Worm (Caenorhabditis elegans) whole organism, L1 larva: ENCODE measurements around the gene eif-3.G.

Experiments used
- blmp-1 ChIP-seq: fragments of 150-350 bp; optimal IDR thresholded peaks from 2 replicates; lab custom pipeline; 2014; ENCODE audit warnings: missing biosample characterization, missing genetic modification characterization
- ceh-63 ChIP-seq: fragments of 200-800 bp; sonication (Bioruptor generic); optimal IDR thresholded peaks from 2 replicates; lab custom pipeline; 2018; ENCODE audit warnings: mild to moderate bottlenecking, missing genetic modification characterization, missing compliant biosample characterization
- ces-1 ChIP-seq: fragments of 150-350 bp; optimal IDR thresholded peaks from 2 replicates; lab custom pipeline; 2014; ENCODE audit warnings: missing biosample characterization, missing genetic modification reagents, missing genetic modification characterization
- efl-1 ChIP-seq, 4 experiments: fragments of 150-350 bp; optimal IDR thresholded peaks in 3 of 4; peaks in 1 of 4; 1 replicate in 1 of 4; 2 replicates in 3 of 4; lab custom pipeline; 2014; ENCODE audit warnings: missing biosample characterization in 2 of 4, missing genetic modification characterization in 2 of 4, missing genetic modification reagents in 2 of 4
- elt-2 ChIP-seq: sonication (generic microtip); optimal IDR thresholded peaks from 2 replicates; lab custom pipeline; 2016; ENCODE audit warnings: missing genetic modification characterization, mild to moderate bottlenecking, inconsistent platforms, missing compliant biosample characterization, missing genetic modification reagents
- elt-3 ChIP-seq, 6 experiments: fragments of 150-350 bp in 1 of 6; sonication (generic microtip); optimal IDR thresholded peaks; 2 replicates each; lab custom pipeline; 2017 to 2018; ENCODE audit warnings: missing biosample characterization in 6 of 6, missing genetic modification characterization in 6 of 6, inconsistent platforms in 1 of 6
- fkh-10 ChIP-seq: sonication (generic microtip); optimal IDR thresholded peaks from 2 replicates; lab custom pipeline; 2017; ENCODE audit warnings: missing biosample characterization, missing genetic modification reagents, missing genetic modification characterization
- fos-1 ChIP-seq: fragments of 150-350 bp; optimal IDR thresholded peaks from 2 replicates; lab custom pipeline; 2014; ENCODE audit warnings: missing biosample characterization, missing genetic modification characterization
- lin-14 ChIP-seq: fragments of 200-800 bp; sonication (Bioruptor generic); optimal IDR thresholded peaks from 2 replicates; lab custom pipeline; 2018; ENCODE audit warnings: mild to moderate bottlenecking, missing genetic modification characterization, moderate library complexity, missing compliant biosample characterization
- lin-35 ChIP-seq, 2 experiments: fragments of 150-350 bp; optimal IDR thresholded peaks; 2 replicates each; lab custom pipeline; 2014; ENCODE audit warnings: missing biosample characterization in 2 of 2, missing genetic modification characterization in 2 of 2, missing genetic modification reagents in 2 of 2
- lsy-2 ChIP-seq, 2 experiments: fragments of 150-350 bp; optimal IDR thresholded peaks; 2 replicates each; lab custom pipeline; 2014; ENCODE audit warnings: missing biosample characterization in 2 of 2, missing genetic modification characterization in 2 of 2
- mdl-1 ChIP-seq, 2 experiments: fragments of 150-350 bp; optimal IDR thresholded peaks; 2 replicates each; lab custom pipeline; 2014 to 2017; ENCODE audit warnings: missing biosample characterization in 2 of 2, missing genetic modification characterization in 2 of 2, inconsistent platforms in 1 of 2
- nhr-11 ChIP-seq: fragments of 150-350 bp; optimal IDR thresholded peaks from 2 replicates; lab custom pipeline; 2014; ENCODE audit warnings: missing biosample characterization, missing genetic modification characterization
- nhr-19 ChIP-seq: fragments of 200-800 bp; sonication (Bioruptor generic); conservative IDR thresholded peaks from 2 replicates; pipeline ENCODE4 v1.3.6; 2022; ENCODE audit warnings: missing genetic modification characterization, missing compliant biosample characterization
- nhr-20 ChIP-seq: sonication (generic microtip); optimal IDR thresholded peaks from 2 replicates; lab custom pipeline; 2016; ENCODE audit warnings: mild to moderate bottlenecking, missing genetic modification characterization, missing compliant biosample characterization
- nhr-237 ChIP-seq: fragments of 150-350 bp; optimal IDR thresholded peaks from 2 replicates; lab custom pipeline; 2014; ENCODE audit warnings: missing biosample characterization, missing genetic modification characterization
- nhr-47 ChIP-seq: sonication (generic microtip); optimal IDR thresholded peaks from 2 replicates; lab custom pipeline; 2016; ENCODE audit warnings: mild to moderate bottlenecking, missing genetic modification characterization, moderate library complexity, missing compliant biosample characterization
- nhr-71 ChIP-seq: sonication (generic microtip); optimal IDR thresholded peaks from 2 replicates; lab custom pipeline; 2016; ENCODE audit warnings: mild to moderate bottlenecking, missing genetic modification characterization, moderate library complexity, missing compliant biosample characterization
- nhr-85 ChIP-seq: sonication (generic microtip); peaks from one replicate; lab custom pipeline; 2016; ENCODE audit warnings: missing genetic modification characterization, inconsistent platforms, missing compliant biosample characterization
- nhr-90 ChIP-seq: sonication (generic microtip); optimal IDR thresholded peaks from 2 replicates; lab custom pipeline; 2016; ENCODE audit warnings: mild to moderate bottlenecking, missing genetic modification characterization, missing compliant biosample characterization; ENCODE audit not compliant: poor library complexity
- pag-3 ChIP-seq: sonication (generic microtip); optimal IDR thresholded peaks from 2 replicates; lab custom pipeline; 2017; ENCODE audit warnings: missing genetic modification characterization, mild to moderate bottlenecking, missing compliant biosample characterization, antibody characterized with exemption, borderline replicate concordance; ENCODE audit not compliant: insufficient read depth
- pax-3 ChIP-seq: fragments of 200-800 bp; sonication (Bioruptor generic); optimal IDR thresholded peaks from 2 replicates; lab custom pipeline; 2018; ENCODE audit warnings: mild to moderate bottlenecking, missing genetic modification characterization, moderate library complexity, missing compliant biosample characterization
- snu-23 ChIP-seq: sonication (generic microtip); optimal IDR thresholded peaks from 2 replicates; lab custom pipeline; 2016; ENCODE audit warnings: missing genetic modification characterization, missing compliant biosample characterization
- sptf-1 ChIP-seq: fragments of 150-350 bp; optimal IDR thresholded peaks from 2 replicates; lab custom pipeline; 2014; ENCODE audit warnings: missing biosample characterization, missing genetic modification characterization
- tbx-2 ChIP-seq: sonication (generic microtip); optimal IDR thresholded peaks from 2 replicates; lab custom pipeline; 2016; ENCODE audit warnings: missing genetic modification characterization, missing compliant biosample characterization
- unc-62 ChIP-seq: fragments of 150-350 bp; optimal IDR thresholded peaks from 2 replicates; lab custom pipeline; 2014; ENCODE audit warnings: missing biosample characterization, missing genetic modification reagents, missing genetic modification characterization

eif-3.G gene

ce11 chrII:8485603-8486002 lies 43.0 kb downstream of the eif-3.G start, which contains the start of gene gbh-2:
gbh-2 (plus strand) TSS chrII:8485879.
- TF ChIP-seq nhr-19 (GFP tag; lab: Robert Waterston, UW) (peak; percentile 34; the same call in 1 of the 2 replicates), lsy-2 (tag; optimal IDR thresholded peaks at IDR 0.05; lab: Kevin White, UChicago) (peak; percentile 6 to 41), nhr-20 (tag; lab: Kevin White, UChicago) (peak; percentile 90), fos-1 (tag; lab: Kevin White, UChicago) (no peak), nhr-71 (tag; lab: Kevin White, UChicago) (peak; percentile 86), tbx-2 (peak; percentile 21), nhr-90 (tag; lab: Kevin White, UChicago) (peak; percentile 44), elt-3 (tag; optimal IDR thresholded peaks at IDR 0.05; lab: Kevin White, UChicago) (peak in 2 of 6 experiments; percentile 64 to 67), lin-14 (peak; percentile 59), lin-35 (GFP tag; optimal IDR thresholded peaks at IDR 0.05; lab: Kevin White, UChicago) (peak in 1 of 2 experiments; percentile 72), unc-62 (GFP tag; lab: Kevin White, UChicago) (no peak), nhr-85 (peak; percentile 69), blmp-1 (peak; percentile 39), ces-1 (GFP tag; lab: Kevin White, UChicago) (no peak), sptf-1 (no peak), mdl-1 (tag; optimal IDR thresholded peaks at IDR 0.05; lab: Kevin White, UChicago) (no peak), pag-3 (no peak), nhr-237 (tag; lab: Kevin White, UChicago) (no peak), ceh-63 (GFP tag; lab: Kevin White, UChicago) (no peak), nhr-47 (tag; lab: Kevin White, UChicago) (peak; percentile 25), nhr-11 (tag; lab: Kevin White, UChicago) (no peak), elt-2 (tag; lab: Kevin White, UChicago) (peak; percentile 89), snu-23 (peak; percentile 48), efl-1 (optimal IDR thresholded peaks at IDR 0.05; lab: Kevin White, UChicago) (no peak), efl-1 (GFP tag; optimal IDR thresholded peaks at IDR 0.05 in 1 of 2; lab: Kevin White, UChicago) (peak in 1 of 2 experiments; percentile 79), pax-3 (tag; lab: Kevin White, UChicago) (no peak)

ce11 chrII:8488123-8488522 lies 45.6 kb downstream of the eif-3.G start:
- no peak for TF ChIP-seq fkh-10
- TF ChIP-seq efl-1 (optimal IDR thresholded peaks at IDR 0.05; lab: Kevin White, UChicago), result no peak
- peak in 1 of 2 experiments; percentile 68 for TF ChIP-seq efl-1 (GFP tag; optimal IDR thresholded peaks at IDR 0.05 in 1 of 2; lab: Kevin White, UChicago)
